Fruit fly (Drosophila melanogaster) Kc167 (cell line): ENCODE measurements around the gene CG42819.

Experiments
- insv ChIP-seq: fragments of >200 bp; optimal IDR thresholded peaks from 3 replicates; lab custom pipeline; 2018; ENCODE audit warnings: missing external identifiers
- psq ChIP-seq: fragments of >200 bp; optimal IDR thresholded peaks from 2 replicates; lab custom pipeline; 2017; ENCODE audit warnings: missing external identifiers
- ttk ChIP-seq: sonication (Bioruptor generic); optimal IDR thresholded peaks from 2 replicates; lab custom pipeline; 2017; ENCODE audit warnings: missing external identifiers

DNA sequence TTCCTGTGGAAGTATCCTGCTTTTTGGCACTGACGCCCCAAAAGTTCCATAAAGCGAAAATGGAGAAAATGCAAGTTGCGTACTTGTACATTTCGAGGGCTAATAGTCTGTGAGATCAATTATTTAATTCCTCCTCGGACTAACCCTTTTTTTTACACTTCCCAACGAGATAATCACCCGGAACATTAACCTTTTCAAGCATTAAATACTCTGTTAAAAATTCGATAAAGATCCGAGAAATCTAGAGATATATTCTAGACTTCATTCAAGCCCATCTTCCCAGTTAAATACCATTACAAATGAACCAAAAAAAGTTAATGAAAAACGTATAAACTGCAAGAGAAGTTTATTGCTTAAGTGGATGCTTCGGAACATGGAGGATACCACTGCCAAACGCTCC is 5.0 kb upstream of the CG42819 start, which contains the start of gene lectin-29Ca:
- TF ChIP-seq psq (lab: Kevin White, UChicago) = no peak
- TF ChIP-seq ttk = no peak
- TF ChIP-seq insv (lab: Kevin White, UChicago) = no peak
